Worm (Caenorhabditis elegans) whole organism, L1 larva: Measurements from ENCODE around the gene cec-4.

ENCODE experiments used
- C04F5.9 ChIP-seq: sonication (generic microtip); optimal IDR thresholded peaks from 2 replicates; lab custom pipeline; 2016; ENCODE audit warnings: missing genetic modification characterization, missing compliant biosample characterization
- C16A3.4 ChIP-seq: fragments of 150-350 bp; optimal IDR thresholded peaks from 2 replicates; lab custom pipeline; 2014; ENCODE audit warnings: missing biosample characterization, missing genetic modification characterization
- C34B4.2 ChIP-seq: sonication (generic microtip); optimal IDR thresholded peaks from 2 replicates; lab custom pipeline; 2017; ENCODE audit warnings: mild to moderate bottlenecking, missing genetic modification characterization, missing compliant biosample characterization
- F16B12.6 ChIP-seq: fragments of 150-350 bp; optimal IDR thresholded peaks from 2 replicates; lab custom pipeline; 2014; ENCODE audit warnings: missing biosample characterization, missing genetic modification characterization
- Y116A8C.19 ChIP-seq: sonication (generic microtip); optimal IDR thresholded peaks from 2 replicates; lab custom pipeline; 2016; ENCODE audit warnings: missing compliant biosample characterization, missing genetic modification characterization, borderline replicate concordance
- aly-2 ChIP-seq: fragments of 150-350 bp; optimal IDR thresholded peaks from 2 replicates; lab custom pipeline; 2014; ENCODE audit warnings: missing biosample characterization, missing genetic modification characterization
- blmp-1 ChIP-seq: fragments of 150-350 bp; optimal IDR thresholded peaks from 2 replicates; lab custom pipeline; 2014; ENCODE audit warnings: missing biosample characterization, missing genetic modification characterization
- ceh-63 ChIP-seq: fragments of 200-800 bp; sonication (Bioruptor generic); optimal IDR thresholded peaks from 2 replicates; lab custom pipeline; 2018; ENCODE audit warnings: mild to moderate bottlenecking, missing genetic modification characterization, missing compliant biosample characterization
- ceh-8 ChIP-seq: fragments of 200-800 bp; sonication (Bioruptor generic); optimal IDR thresholded peaks from 2 replicates; lab custom pipeline; 2018; ENCODE audit warnings: mild to moderate bottlenecking, missing genetic modification characterization, moderate library complexity, missing compliant biosample characterization
- ceh-90 ChIP-seq: sonication (generic microtip); optimal IDR thresholded peaks from 2 replicates; lab custom pipeline; 2016; ENCODE audit warnings: missing genetic modification characterization, missing compliant biosample characterization
- ces-1 ChIP-seq: fragments of 150-350 bp; optimal IDR thresholded peaks from 2 replicates; lab custom pipeline; 2014; ENCODE audit warnings: missing biosample characterization, missing genetic modification reagents, missing genetic modification characterization
- dsc-1 ChIP-seq: sonication (generic microtip); optimal IDR thresholded peaks from 2 replicates; lab custom pipeline; 2016; ENCODE audit warnings: mild to moderate bottlenecking, missing genetic modification characterization, missing compliant biosample characterization
- efl-1 ChIP-seq, 4 experiments: fragments of 150-350 bp; optimal IDR thresholded peaks in 3 of 4; peaks in 1 of 4; 1 replicate in 1 of 4; 2 replicates in 3 of 4; lab custom pipeline; 2014; ENCODE audit warnings: missing biosample characterization in 2 of 4, missing genetic modification characterization in 2 of 4, missing genetic modification reagents in 2 of 4
- egl-27 ChIP-seq, 2 experiments: fragments of 150-350 bp in 1 of 2; sonication (generic microtip); optimal IDR thresholded peaks; 3 replicates each; lab custom pipeline; 2017 to 2018; ENCODE audit warnings: missing biosample characterization in 2 of 2, missing genetic modification characterization in 2 of 2, missing genetic modification reagents in 2 of 2
- elt-2 ChIP-seq: sonication (generic microtip); optimal IDR thresholded peaks from 2 replicates; lab custom pipeline; 2016; ENCODE audit warnings: missing genetic modification characterization, mild to moderate bottlenecking, inconsistent platforms, missing compliant biosample characterization, missing genetic modification reagents
- elt-3 ChIP-seq, 6 experiments: fragments of 150-350 bp in 1 of 6; sonication (generic microtip); optimal IDR thresholded peaks; 2 replicates each; lab custom pipeline; 2017 to 2018; ENCODE audit warnings: missing biosample characterization in 6 of 6, missing genetic modification characterization in 6 of 6, inconsistent platforms in 1 of 6
- fkh-10 ChIP-seq: sonication (generic microtip); optimal IDR thresholded peaks from 2 replicates; lab custom pipeline; 2017; ENCODE audit warnings: missing biosample characterization, missing genetic modification reagents, missing genetic modification characterization
- fos-1 ChIP-seq: fragments of 150-350 bp; optimal IDR thresholded peaks from 2 replicates; lab custom pipeline; 2014; ENCODE audit warnings: missing biosample characterization, missing genetic modification characterization
- hpl-2 ChIP-seq: fragments of 150-350 bp; optimal IDR thresholded peaks from 2 replicates; lab custom pipeline; 2014; ENCODE audit warnings: missing biosample characterization, missing genetic modification reagents, missing genetic modification characterization
- lin-13 ChIP-seq: fragments of 150-350 bp; optimal IDR thresholded peaks from 2 replicates; lab custom pipeline; 2014; ENCODE audit warnings: missing biosample characterization, missing genetic modification reagents, missing genetic modification characterization
- lin-39 ChIP-seq: fragments of 150-350 bp; optimal IDR thresholded peaks from 2 replicates; lab custom pipeline; 2014; ENCODE audit warnings: missing biosample characterization, missing genetic modification reagents, missing genetic modification characterization
- lir-3 ChIP-seq: sonication (generic microtip); optimal IDR thresholded peaks from 2 replicates; lab custom pipeline; 2016; ENCODE audit warnings: mild to moderate bottlenecking, missing genetic modification characterization, moderate library complexity, missing compliant biosample characterization; ENCODE audit not compliant: poor library complexity
- lsy-2 ChIP-seq, 2 experiments: fragments of 150-350 bp; optimal IDR thresholded peaks; 2 replicates each; lab custom pipeline; 2014; ENCODE audit warnings: missing biosample characterization in 2 of 2, missing genetic modification characterization in 2 of 2
- mdl-1 ChIP-seq, 2 experiments: fragments of 150-350 bp; optimal IDR thresholded peaks; 2 replicates each; lab custom pipeline; 2014 to 2017; ENCODE audit warnings: missing biosample characterization in 2 of 2, missing genetic modification characterization in 2 of 2, inconsistent platforms in 1 of 2
- mef-2 ChIP-seq: fragments of 150-350 bp; optimal IDR thresholded peaks from 2 replicates; lab custom pipeline; 2014; ENCODE audit warnings: missing biosample characterization, missing genetic modification characterization
- mep-1 ChIP-seq: fragments of 150-350 bp; optimal IDR thresholded peaks from 2 replicates; lab custom pipeline; 2014; ENCODE audit warnings: missing biosample characterization, missing genetic modification characterization
- nhr-12 ChIP-seq: sonication (generic microtip); optimal IDR thresholded peaks from 2 replicates; lab custom pipeline; 2017; ENCODE audit warnings: missing biosample characterization, missing genetic modification characterization
- nhr-19 ChIP-seq: fragments of 200-800 bp; sonication (Bioruptor generic); conservative IDR thresholded peaks from 2 replicates; pipeline ENCODE4 v1.3.6; 2022; ENCODE audit warnings: missing genetic modification characterization, missing compliant biosample characterization
- nhr-20 ChIP-seq: sonication (generic microtip); optimal IDR thresholded peaks from 2 replicates; lab custom pipeline; 2016; ENCODE audit warnings: mild to moderate bottlenecking, missing genetic modification characterization, missing compliant biosample characterization
- nhr-28 ChIP-seq: fragments of 150-350 bp; optimal IDR thresholded peaks from 2 replicates; lab custom pipeline; 2014; ENCODE audit warnings: missing biosample characterization, missing genetic modification characterization
- nhr-47 ChIP-seq: sonication (generic microtip); optimal IDR thresholded peaks from 2 replicates; lab custom pipeline; 2016; ENCODE audit warnings: mild to moderate bottlenecking, missing genetic modification characterization, moderate library complexity, missing compliant biosample characterization
- nhr-84 ChIP-seq: sonication (generic microtip); optimal IDR thresholded peaks from 2 replicates; lab custom pipeline; 2017; ENCODE audit warnings: missing biosample characterization, missing genetic modification characterization
- nhr-90 ChIP-seq: sonication (generic microtip); optimal IDR thresholded peaks from 2 replicates; lab custom pipeline; 2016; ENCODE audit warnings: mild to moderate bottlenecking, missing genetic modification characterization, missing compliant biosample characterization; ENCODE audit not compliant: poor library complexity
- pag-3 ChIP-seq: sonication (generic microtip); optimal IDR thresholded peaks from 2 replicates; lab custom pipeline; 2017; ENCODE audit warnings: missing genetic modification characterization, mild to moderate bottlenecking, missing compliant biosample characterization, antibody characterized with exemption, borderline replicate concordance; ENCODE audit not compliant: insufficient read depth
- pqm-1 ChIP-seq: sonication (generic microtip); optimal IDR thresholded peaks from 3 replicates; lab custom pipeline; 2017; ENCODE audit warnings: missing biosample characterization, missing genetic modification characterization
- rnt-1 ChIP-seq: sonication (generic microtip); optimal IDR thresholded peaks from 2 replicates; lab custom pipeline; 2016; ENCODE audit warnings: mild to moderate bottlenecking, missing genetic modification characterization, moderate library complexity, missing compliant biosample characterization
- skn-1 ChIP-seq: fragments of 150-350 bp; optimal IDR thresholded peaks from 2 replicates; lab custom pipeline; 2014; ENCODE audit warnings: missing biosample characterization, missing genetic modification characterization
- snpc-4 ChIP-seq: fragments of 150-350 bp; optimal IDR thresholded peaks from 2 replicates; lab custom pipeline; 2014; ENCODE audit warnings: missing biosample characterization, missing genetic modification characterization
- snu-23 ChIP-seq: sonication (generic microtip); optimal IDR thresholded peaks from 2 replicates; lab custom pipeline; 2016; ENCODE audit warnings: missing genetic modification characterization, missing compliant biosample characterization
- sox-4 ChIP-seq: sonication (generic microtip); optimal IDR thresholded peaks from 2 replicates; lab custom pipeline; 2016; ENCODE audit warnings: missing genetic modification characterization, missing compliant biosample characterization
- sptf-1 ChIP-seq: fragments of 150-350 bp; optimal IDR thresholded peaks from 2 replicates; lab custom pipeline; 2014; ENCODE audit warnings: missing biosample characterization, missing genetic modification characterization
- sup-37 ChIP-seq: fragments of 200-800 bp; sonication (Bioruptor generic); optimal IDR thresholded peaks from 2 replicates; lab custom pipeline; 2018; ENCODE audit warnings: mild to moderate bottlenecking, missing genetic modification characterization, missing compliant biosample characterization
- tlp-1 ChIP-seq: fragments of 150-350 bp; optimal IDR thresholded peaks from 2 replicates; lab custom pipeline; 2014; ENCODE audit warnings: missing biosample characterization, missing genetic modification characterization
- unc-30 ChIP-seq: sonication (generic microtip); optimal IDR thresholded peaks from 2 replicates; lab custom pipeline; 2017; ENCODE audit warnings: missing biosample characterization, missing genetic modification characterization
- unc-62 ChIP-seq: fragments of 150-350 bp; optimal IDR thresholded peaks from 2 replicates; lab custom pipeline; 2014; ENCODE audit warnings: missing biosample characterization, missing genetic modification reagents, missing genetic modification characterization
- unc-86 ChIP-seq: sonication (generic microtip); optimal IDR thresholded peaks from 2 replicates; lab custom pipeline; 2016; ENCODE audit warnings: missing genetic modification characterization, missing compliant biosample characterization
- ztf-11 ChIP-seq, 2 experiments: sonication (generic microtip); optimal IDR thresholded peaks; 2 replicates each; lab custom pipeline; 2016 to 2017; ENCODE audit warnings: missing genetic modification characterization in 2 of 2, missing biosample characterization in 1 of 2, missing compliant biosample characterization in 1 of 2

Gene cec-4

ce11 chrIV:7575147-7575768, at the start of gene cec-4:
cec-4 (plus strand) TSS chrIV:7575718.
- TF ChIP-seq ceh-63, result peak; percentile 8
- no peak for TF ChIP-seq nhr-28 (tag; lab: Kevin White, UChicago)
- peak in 1 of 2 experiments; percentile 15 for TF ChIP-seq efl-1 (optimal IDR thresholded peaks at IDR 0.05; lab: Kevin White, UChicago)
- TF ChIP-seq efl-1 (GFP tag; optimal IDR thresholded peaks at IDR 0.05 in 1 of 2; lab: Kevin White, UChicago), result no peak

ce11 chrIV:7530226-7531070, 45.1 kb upstream of the cec-4 start:
- TF ChIP-seq Y116A8C.19 (tag; lab: Kevin White, UChicago) (no peak), ces-1 (GFP tag; lab: Kevin White, UChicago) (no peak), nhr-19 (GFP tag; lab: Robert Waterston, UW) (no peak), ceh-8 (no peak), snu-23 (GFP tag; lab: Kevin White, UChicago) (peak; percentile 56), nhr-12 (tag; lab: Kevin White, UChicago) (no peak), pqm-1 (tag; lab: Kevin White, UChicago) (no peak), dsc-1 (tag; lab: Kevin White, UChicago) (peak; percentile 40), rnt-1 (tag; lab: Kevin White, UChicago) (no peak), unc-86 (tag; lab: Kevin White, UChicago) (no peak), ceh-63 (no peak), unc-62 (GFP tag; lab: Kevin White, UChicago) (no peak), C34B4.2 (tag; lab: Kevin White, UChicago) (no peak), ceh-90 (tag; lab: Kevin White, UChicago) (no peak), lir-3 (tag; lab: Kevin White, UChicago) (no peak), elt-2 (no peak), C04F5.9 (tag; lab: Kevin White, UChicago) (no peak), aly-2 (tag; lab: Kevin White, UChicago) (no peak), C16A3.4 (tag; lab: Kevin White, UChicago) (no peak), pag-3 (tag; lab: Kevin White, UChicago) (no peak), sptf-1 (tag; lab: Kevin White, UChicago) (no peak), sox-4 (tag; lab: Kevin White, UChicago) (no peak), hpl-2 (GFP tag; lab: Kevin White, UChicago) (no peak), nhr-90 (tag; lab: Kevin White, UChicago) (no peak), ztf-11 (tag; optimal IDR thresholded peaks at IDR 0.05; lab: Kevin White, UChicago) (no peak), mef-2 (no peak), lin-13 (GFP tag; lab: Kevin White, UChicago) (no peak), elt-3 (tag; optimal IDR thresholded peaks at IDR 0.05; lab: Kevin White, UChicago) (peak in 3 of 6 experiments; percentile 2 to 59 (median 12)), nhr-20 (tag; lab: Kevin White, UChicago) (peak; percentile 30), nhr-47 (tag; lab: Kevin White, UChicago) (no peak), efl-1 (optimal IDR thresholded peaks at IDR 0.05; lab: Kevin White, UChicago) (no peak), efl-1 (GFP tag; optimal IDR thresholded peaks at IDR 0.05 in 1 of 2; lab: Kevin White, UChicago) (peak in 1 of 2 experiments; percentile 1), skn-1 (tag; lab: Kevin White, UChicago) (no peak), fos-1 (tag; lab: Kevin White, UChicago) (no peak), blmp-1 (peak; percentile 87), nhr-84 (no peak), lin-39 (tag; lab: Kevin White, UChicago) (no peak), tlp-1 (tag; lab: Kevin White, UChicago) (no peak), mep-1 (tag; lab: Kevin White, UChicago) (peak; percentile 26), snpc-4 (tag; lab: Kevin White, UChicago) (no peak), sup-37 (no peak), fkh-10 (GFP tag; lab: Kevin White, UChicago) (no peak), F16B12.6 (tag; lab: Kevin White, UChicago) (no peak), lsy-2 (tag; optimal IDR thresholded peaks at IDR 0.05; lab: Kevin White, UChicago) (peak in 1 of 2 experiments; percentile 44), mdl-1 (tag; optimal IDR thresholded peaks at IDR 0.05; lab: Kevin White, UChicago) (peak in 1 of 2 experiments; percentile 4), unc-30 (tag; lab: Kevin White, UChicago) (no peak), egl-27 (tag; optimal IDR thresholded peaks at IDR 0.05; lab: Kevin White, UChicago) (no peak)
